Worm (Caenorhabditis elegans): ENCODE data around the gene cal-3.

DNA sequence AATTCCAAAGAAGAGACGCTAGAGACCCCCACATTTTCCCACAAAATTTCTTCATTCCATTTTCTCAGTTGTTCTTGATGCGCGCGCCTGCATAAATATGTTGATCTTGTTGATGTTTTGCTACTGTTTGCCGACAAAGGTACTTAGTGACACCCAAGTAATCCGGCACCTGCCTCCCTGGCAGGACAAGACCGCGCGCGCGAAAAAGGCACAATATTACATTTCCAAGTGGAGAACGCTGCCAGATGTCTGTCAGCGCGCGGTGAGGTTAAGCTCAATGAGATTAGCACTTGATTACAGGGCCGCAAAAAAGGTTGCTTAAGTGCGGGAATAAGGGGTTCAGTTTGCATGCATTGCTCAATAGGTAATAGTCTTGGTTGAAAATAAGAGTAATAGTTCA is 6.6 kb upstream of the cal-3 start:
- TF ChIP-seq hmbx-1 (tag; optimal IDR thresholded peaks at IDR 0.05) = no peak
- TF ChIP-seq ama-1 (optimal IDR thresholded peaks at IDR 0.05) = no peak
- TF ChIP-seq tra-4 (tag; optimal IDR thresholded peaks at IDR 0.05) = no peak

Measured in whole organism, early embryonic.